Fruit fly (Drosophila melanogaster) whole organism, embryonic: ENCODE results near the gene CG43131.

Source experiments
- Atf6 ChIP-seq: fragments of 200-800 bp; sonication (Bioruptor generic); IDR thresholded peaks from 2 replicates; pipeline ENCODE4 v1.3.6; 2022; ENCODE audit warnings: missing biosample characterization, missing genetic modification characterization
- Awh ChIP-seq: fragments of 200-800 bp; sonication (Bioruptor generic); IDR thresholded peaks from 2 replicates; pipeline ENCODE4, ENCODE4 v1.3.6; 2022; ENCODE audit warnings: missing biosample characterization, missing genetic modification characterization
- BEAF-32 ChIP-seq: fragments of 200-800 bp; sonication (Bioruptor generic); optimal IDR thresholded peaks from 3 replicates; lab custom pipeline; 2017; ENCODE audit warnings: missing biosample characterization, missing genetic modification characterization, mild to moderate bottlenecking, moderate library complexity, missing genetic modification reagents
- Blimp-1 ChIP-seq: fragments of 200-800 bp; sonication (Bioruptor generic); optimal IDR thresholded peaks from 3 replicates; lab custom pipeline; 2018; ENCODE audit warnings: missing biosample characterization, missing genetic modification characterization, mild to moderate bottlenecking, moderate library complexity, missing genetic modification reagents
- CG10979 ChIP-seq: fragments of 200-800 bp; sonication (Bioruptor generic); optimal IDR thresholded peaks from 2 replicates; lab custom pipeline; 2018; ENCODE audit warnings: missing biosample characterization, mild to moderate bottlenecking, missing genetic modification characterization, moderate library complexity
- CG11085 ChIP-seq: fragments of 200-800 bp; sonication (Bioruptor generic); IDR thresholded peaks from 2 replicates; pipeline ENCODE4 v1.3.6; 2022; ENCODE audit warnings: missing biosample characterization, missing genetic modification characterization
- CG11456 ChIP-seq: fragments of 200-800 bp; sonication (Bioruptor generic); IDR thresholded peaks from 3 replicates; pipeline ENCODE4 v1.3.6; 2022; ENCODE audit warnings: missing biosample characterization, missing genetic modification characterization
- CG13624 ChIP-seq: fragments of 200-800 bp; sonication (Bioruptor generic); optimal IDR thresholded peaks from 2 replicates; lab custom pipeline; 2016; ENCODE audit warnings: missing biosample characterization, missing genetic modification characterization
- CG15479 ChIP-seq: fragments of 200-800 bp; sonication (Bioruptor generic); optimal IDR thresholded peaks from 3 replicates; lab custom pipeline; 2019; ENCODE audit warnings: missing biosample characterization, mild to moderate bottlenecking, missing genetic modification characterization, moderate library complexity
- CG16813 ChIP-seq: fragments of 200-800 bp; sonication (Bioruptor generic); IDR thresholded peaks from 3 replicates; pipeline ENCODE4 v1.3.6; 2022; ENCODE audit warnings: missing biosample characterization, missing genetic modification characterization; ENCODE audit not compliant: partially characterized antibody
- CG18011 ChIP-seq: fragments of 200-800 bp; sonication (Bioruptor generic); optimal IDR thresholded peaks from 2 replicates; lab custom pipeline; 2017; ENCODE audit warnings: missing biosample characterization, missing genetic modification characterization, mild to moderate bottlenecking, moderate library complexity, missing genotype
- CG1832 ChIP-seq: fragments of 200-800 bp; sonication (Bioruptor generic); optimal IDR thresholded peaks from 2 replicates; lab custom pipeline; 2017; ENCODE audit warnings: missing biosample characterization, mild to moderate bottlenecking, missing genetic modification characterization, inconsistent platforms
- CG3726 ChIP-seq: fragments of 200-800 bp; sonication (Bioruptor generic); IDR thresholded peaks from 3 replicates; pipeline ENCODE4, ENCODE4 v1.3.6; 2022; ENCODE audit warnings: missing biosample characterization, missing genetic modification characterization
- CG42726 ChIP-seq: fragments of 200-800 bp; sonication (Bioruptor generic); IDR thresholded peaks from 2 replicates; pipeline ENCODE4 v1.3.6; 2022; ENCODE audit warnings: missing biosample characterization, missing genetic modification characterization; ENCODE audit not compliant: partially characterized antibody
- CG4404 ChIP-seq: fragments of 200-800 bp; sonication (Bioruptor generic); IDR thresholded peaks from 2 replicates; pipeline ENCODE4 v1.3.6; 2022; ENCODE audit warnings: missing biosample characterization, missing genetic modification characterization
- CG4424 ChIP-seq: fragments of 200-800 bp; sonication (Bioruptor generic); optimal IDR thresholded peaks from 3 replicates; lab custom pipeline; 2016; ENCODE audit warnings: missing biosample characterization, missing genetic modification characterization
- CG4707 ChIP-seq: fragments of 200-800 bp; sonication (Bioruptor generic); optimal IDR thresholded peaks from 2 replicates; lab custom pipeline; 2018; ENCODE audit warnings: missing biosample characterization, mild to moderate bottlenecking, missing genetic modification characterization, moderate library complexity
- CG4854 ChIP-seq: fragments of 200-800 bp; sonication (Bioruptor generic); optimal IDR thresholded peaks from 2 replicates; lab custom pipeline; 2016; ENCODE audit warnings: missing biosample characterization, missing genetic modification characterization, inconsistent platforms
- CG7963 ChIP-seq: fragments of 200-800 bp; sonication (Bioruptor generic); IDR thresholded peaks from 3 replicates; pipeline ENCODE4 v1.3.6; 2022; ENCODE audit warnings: missing biosample characterization, missing genetic modification characterization; ENCODE audit not compliant: partially characterized antibody
- CG8281 ChIP-seq: fragments of 200-800 bp; sonication (Bioruptor generic); optimal IDR thresholded peaks from 2 replicates; lab custom pipeline; 2018; ENCODE audit warnings: missing biosample characterization, mild to moderate bottlenecking, missing genetic modification characterization, moderate library complexity
- Dip3 ChIP-seq: fragments of 200-800 bp; sonication (Bioruptor generic); optimal IDR thresholded peaks from 3 replicates; lab custom pipeline; 2016; ENCODE audit warnings: missing biosample characterization, missing genetic modification characterization
- Ets65A ChIP-seq: fragments of 200-800 bp; sonication (Bioruptor generic); peaks from one replicate; lab custom pipeline; 2016; ENCODE audit warnings: missing biosample characterization, missing genetic modification characterization
- Gsc ChIP-seq: fragments of 200-800 bp; sonication (Bioruptor generic); IDR thresholded peaks from 2 replicates; pipeline ENCODE4 v1.3.6; 2022; ENCODE audit warnings: missing biosample characterization, missing genetic modification characterization
- H15 ChIP-seq: fragments of 200-800 bp; sonication (Bioruptor generic); IDR thresholded peaks from 3 replicates; pipeline ENCODE4 v1.3.6; 2022; ENCODE audit warnings: missing biosample characterization, missing genetic modification characterization
- HHEX ChIP-seq: fragments of 200-800 bp; sonication (Bioruptor generic); optimal IDR thresholded peaks from 3 replicates; lab custom pipeline; 2017; ENCODE audit warnings: missing biosample characterization, mild to moderate bottlenecking, missing genetic modification characterization, missing genetic modification reagents
- Jarid2 ChIP-seq: fragments of 200-800 bp; sonication (Bioruptor generic); optimal IDR thresholded peaks from 3 replicates; lab custom pipeline; 2017; ENCODE audit warnings: mild to moderate bottlenecking, missing biosample characterization, missing genetic modification reagents, missing genetic modification characterization
- Med ChIP-seq: fragments of 200-800 bp; sonication (Bioruptor generic); peaks from one replicate; lab custom pipeline; 2016; ENCODE audit warnings: missing biosample characterization, missing genetic modification characterization, mild to moderate bottlenecking, inconsistent platforms, moderate library complexity
- Nf-YC ChIP-seq: fragments of 200-800 bp; optimal IDR thresholded peaks from 3 replicates; lab custom pipeline; 2019; ENCODE audit warnings: missing biosample characterization, mild to moderate bottlenecking, missing genetic modification characterization, moderate library complexity
- Sry-β ChIP-seq: fragments of 200-800 bp; sonication (Bioruptor generic); optimal IDR thresholded peaks from 2 replicates; lab custom pipeline; 2018; ENCODE audit warnings: missing biosample characterization, mild to moderate bottlenecking, missing genetic modification characterization, moderate library complexity
- Sry-δ ChIP-seq: fragments of 200-800 bp; sonication (Bioruptor generic); optimal IDR thresholded peaks from 2 replicates; lab custom pipeline; 2016; ENCODE audit warnings: missing biosample characterization, missing genetic modification characterization
- Ssrp ChIP-seq: fragments of 200-800 bp; sonication (Bioruptor generic); optimal IDR thresholded peaks from 2 replicates; lab custom pipeline; 2018; ENCODE audit warnings: missing biosample characterization, mild to moderate bottlenecking, missing genetic modification characterization, moderate library complexity
- YL-1 ChIP-seq: fragments of 200-800 bp; sonication (Bioruptor generic); optimal IDR thresholded peaks from 3 replicates; lab custom pipeline; 2017; ENCODE audit warnings: missing biosample characterization, mild to moderate bottlenecking, missing genetic modification characterization
- ara ChIP-seq: fragments of 200-800 bp; sonication (Bioruptor generic); IDR thresholded peaks from 2 replicates; pipeline ENCODE4 v1.3.6; 2022; ENCODE audit warnings: missing biosample characterization, missing genetic modification characterization
- cato ChIP-seq: fragments of 200-800 bp; sonication (Bioruptor generic); optimal IDR thresholded peaks from 2 replicates; lab custom pipeline; 2016; ENCODE audit warnings: missing biosample characterization, missing genetic modification characterization, borderline replicate concordance
- chif ChIP-seq, 2 experiments: fragments of 200-800 bp; sonication (Bioruptor generic); optimal IDR thresholded peaks; 3 replicates each; lab custom pipeline; 2016; ENCODE audit warnings: missing biosample characterization in 2 of 2, missing genetic modification characterization in 2 of 2
- disco-r ChIP-seq: fragments of 200-800 bp; sonication (Bioruptor generic); optimal IDR thresholded peaks from 2 replicates; lab custom pipeline; 2016; ENCODE audit warnings: missing biosample characterization, missing genetic modification characterization
- dmrt99B ChIP-seq: fragments of 200-800 bp; sonication (Bioruptor generic); optimal IDR thresholded peaks from 2 replicates; lab custom pipeline; 2018; ENCODE audit warnings: missing biosample characterization, mild to moderate bottlenecking, missing genetic modification characterization, moderate library complexity
- fu2 ChIP-seq: fragments of 200-800 bp; sonication (Bioruptor generic); optimal IDR thresholded peaks from 2 replicates; lab custom pipeline; 2016; ENCODE audit warnings: missing biosample characterization, missing genetic modification characterization
- hbn ChIP-seq: fragments of 200-800 bp; sonication (Bioruptor generic); IDR thresholded peaks from 2 replicates; pipeline ENCODE4 v1.3.6; 2022; ENCODE audit warnings: missing biosample characterization, missing genetic modification characterization; ENCODE audit not compliant: partially characterized antibody
- insv ChIP-seq, 2 experiments: fragments of 200-800 bp; sonication (Bioruptor generic); optimal IDR thresholded peaks; 3 replicates each; lab custom pipeline; 2016 to 2018; ENCODE audit warnings: missing biosample characterization in 2 of 2, missing genetic modification characterization in 2 of 2
- jumu ChIP-seq: fragments of 200-800 bp; sonication (Bioruptor generic); optimal IDR thresholded peaks from 3 replicates; lab custom pipeline; 2016; ENCODE audit warnings: missing biosample characterization, missing genetic modification characterization
- lilli ChIP-seq: fragments of 200-800 bp; sonication (Bioruptor generic); optimal IDR thresholded peaks from 3 replicates; lab custom pipeline; 2016; ENCODE audit warnings: missing biosample characterization, missing genetic modification characterization
- nau ChIP-seq: fragments of 200-800 bp; sonication (Bioruptor generic); optimal IDR thresholded peaks from 3 replicates; lab custom pipeline; 2017; ENCODE audit warnings: missing biosample characterization, mild to moderate bottlenecking, missing genetic modification characterization, missing genetic modification reagents
- nerfin-2 ChIP-seq: fragments of 200-800 bp; sonication (Bioruptor generic); IDR thresholded peaks from 2 replicates; pipeline ENCODE4 v1.3.6; 2022; ENCODE audit warnings: missing biosample characterization, missing genetic modification characterization; ENCODE audit not compliant: partially characterized antibody
- pho ChIP-seq: fragments of 200-800 bp; sonication (Bioruptor generic); optimal IDR thresholded peaks from 2 replicates; lab custom pipeline; 2016; ENCODE audit warnings: missing biosample characterization, missing genetic modification characterization
- sens-2 ChIP-seq: fragments of 200-800 bp; sonication (Bioruptor generic); IDR thresholded peaks from 2 replicates; pipeline ENCODE4 v1.3.6; 2022; ENCODE audit warnings: missing biosample characterization, missing genetic modification characterization
- sim ChIP-seq: fragments of 200-800 bp; sonication (Bioruptor generic); IDR thresholded peaks from 2 replicates; pipeline ENCODE4 v1.3.6; 2022; ENCODE audit warnings: missing biosample characterization, missing genetic modification characterization
- sisA ChIP-seq: fragments of 200-800 bp; sonication (Bioruptor generic); IDR thresholded peaks from 2 replicates; pipeline ENCODE4 v1.3.6; 2022; ENCODE audit warnings: missing biosample characterization, missing genetic modification characterization
- tna ChIP-seq: fragments of 200-800 bp; sonication (Bioruptor generic); IDR thresholded peaks from 2 replicates; pipeline ENCODE4 v1.3.6; 2022; ENCODE audit warnings: missing biosample characterization, missing genetic modification characterization; ENCODE audit not compliant: partially characterized antibody
- tup ChIP-seq: fragments of 200-800 bp; sonication (Bioruptor generic); optimal IDR thresholded peaks from 2 replicates; lab custom pipeline; 2016; ENCODE audit warnings: missing biosample characterization, mild to moderate bottlenecking, missing genetic modification characterization, moderate library complexity
- vvl ChIP-seq: fragments of 200-800 bp; sonication (Bioruptor generic); IDR thresholded peaks from 2 replicates; pipeline ENCODE4 v1.3.6; 2022; ENCODE audit warnings: missing biosample characterization, missing genetic modification characterization

Gene CG43131

DNA sequence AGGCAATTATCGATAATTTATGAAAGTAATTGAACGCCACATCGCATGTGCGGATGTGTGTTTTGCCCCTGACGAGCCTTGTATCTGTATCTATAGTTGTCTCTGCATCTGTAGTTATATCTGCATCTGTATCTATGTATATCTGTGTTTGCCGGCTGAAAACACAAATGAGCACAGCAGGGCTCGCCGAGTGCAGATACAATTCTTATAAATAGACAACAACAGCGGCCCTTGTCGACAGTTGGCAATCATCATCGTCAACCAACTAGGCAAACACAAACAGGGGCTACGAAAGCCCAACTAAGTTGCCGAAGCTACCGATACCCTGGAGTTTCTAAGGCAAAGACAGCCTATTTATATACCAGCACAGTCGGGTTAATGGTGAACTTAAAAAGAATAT lies 2.1 kb downstream of the CG43131 start (continued):
- TF ChIP-seq HHEX (GFP tag; lab: Kevin White, UChicago), result no peak
- no peak for TF ChIP-seq Gsc (GFP tag; lab: Robert Waterston, UW)
- no peak for TF ChIP-seq Sry-δ (GFP tag; lab: Kevin White, UChicago)
- TF ChIP-seq CG15479 (GFP tag; lab: Kevin White, UChicago), result peak; percentile 56
- TF ChIP-seq tup (GFP tag; lab: Kevin White, UChicago), result no peak
- no peak for TF ChIP-seq CG4424
- no peak for TF ChIP-seq CG7963 (GFP tag; lab: Robert Waterston, UW)
- TF ChIP-seq H15 (GFP tag; lab: Robert Waterston, UW), result no peak
- no peak for TF ChIP-seq YL-1
- TF ChIP-seq pho (GFP tag; lab: Kevin White, UChicago), result no peak
- TF ChIP-seq chif (GFP tag; optimal IDR thresholded peaks at IDR 0.05; lab: Kevin White, UChicago), result no peak
- TF ChIP-seq Dip3, result no peak
- peak; percentile 78 for TF ChIP-seq Med (GFP tag; lab: Kevin White, UChicago)
- no peak for TF ChIP-seq CG4707 (GFP tag; lab: Kevin White, UChicago)
- no peak for TF ChIP-seq Atf6 (GFP tag; lab: Robert Waterston, UW)
- no peak for TF ChIP-seq Blimp-1 (GFP tag; lab: Kevin White, UChicago)
- TF ChIP-seq disco-r (GFP tag; lab: Kevin White, UChicago), result no peak
- no peak for TF ChIP-seq CG1832
- TF ChIP-seq CG18011 (GFP tag; lab: Kevin White, UChicago), result no peak
- TF ChIP-seq Jarid2 (GFP tag; lab: Kevin White, UChicago), result no peak
- TF ChIP-seq ara (GFP tag; lab: Robert Waterston, UW), result peak; percentile 49; the same call in 1 of the 2 replicates
- peak; percentile 39; the same call in 1 of the 2 replicates for TF ChIP-seq Awh (GFP tag; lab: Robert Waterston, UW)
- TF ChIP-seq CG42726 (GFP tag; lab: Robert Waterston, UW), result no peak
- no peak for TF ChIP-seq sens-2 (GFP tag; lab: Robert Waterston, UW)
- no peak for TF ChIP-seq sim (GFP tag; lab: Robert Waterston, UW)
- TF ChIP-seq CG8281 (tag; lab: Kevin White, UChicago), result no peak
- no peak for TF ChIP-seq lilli (GFP tag; lab: Kevin White, UChicago)
- no peak for TF ChIP-seq BEAF-32 (GFP tag; lab: Kevin White, UChicago)
- no peak for TF ChIP-seq vvl
- no peak for TF ChIP-seq Sry-β
- no peak for TF ChIP-seq insv (GFP tag; optimal IDR thresholded peaks at IDR 0.05; lab: Kevin White, UChicago)
- TF ChIP-seq CG11085 (GFP tag; lab: Robert Waterston, UW), result no peak
- no peak for TF ChIP-seq CG13624
- no peak for TF ChIP-seq CG4854 (GFP tag; lab: Kevin White, UChicago)
- TF ChIP-seq Ets65A, result peak; percentile 0
- no peak for TF ChIP-seq CG3726 (GFP tag; lab: Robert Waterston, UW)
- peak; percentile 45 for TF ChIP-seq nau (GFP tag; lab: Kevin White, UChicago)
- no peak for TF ChIP-seq CG10979 (tag; lab: Kevin White, UChicago)
- TF ChIP-seq dmrt99B (tag; lab: Kevin White, UChicago), result peak; percentile 6
- TF ChIP-seq sisA (GFP tag; lab: Robert Waterston, UW), result no peak
- TF ChIP-seq hbn (GFP tag; lab: Robert Waterston, UW), result no peak
- no peak for TF ChIP-seq CG16813 (GFP tag; lab: Robert Waterston, UW)
- no peak for TF ChIP-seq Nf-YC (tag; lab: Kevin White, UChicago)
- no peak for TF ChIP-seq nerfin-2 (GFP tag; lab: Robert Waterston, UW)
- no peak for TF ChIP-seq CG4404 (GFP tag; lab: Robert Waterston, UW)
- TF ChIP-seq jumu (GFP tag; lab: Kevin White, UChicago), result no peak
- TF ChIP-seq fu2 (GFP tag; lab: Kevin White, UChicago), result no peak
- TF ChIP-seq CG11456 (GFP tag; lab: Robert Waterston, UW), result no peak
- TF ChIP-seq tna, result no peak
- no peak for TF ChIP-seq Ssrp (tag; lab: Kevin White, UChicago)
- no peak for TF ChIP-seq cato (GFP tag; lab: Kevin White, UChicago)
